Worm (Caenorhabditis elegans): ENCODE data around the gene T19C3.3.

- TF ChIP-seq ama-1 (optimal IDR thresholded peaks at IDR 0.05) (no peak), tbx-37 (GFP tag; conservative IDR thresholded peaks at IDR 0.05) (no peak), hnd-1 (tag; optimal IDR thresholded peaks at IDR 0.05) (no peak)
These were observed 15.1 kb downstream of the T19C3.3 start for ce11 chrIII:599279-599678.
